Worm (Caenorhabditis elegans) whole organism, L1 larva: ENCODE results near the gene F07E5.12.

Source experiments
- ceh-82 ChIP-seq, 3 experiments: fragments of 150-350 bp in 1 of 3; sonication (generic microtip) in 2 of 3; optimal IDR thresholded peaks; 2 replicates each; lab custom pipeline; 2014 to 2017; ENCODE audit warnings: missing biosample characterization in 3 of 3, missing genetic modification characterization in 3 of 3
- egl-27 ChIP-seq, 2 experiments: fragments of 150-350 bp in 1 of 2; sonication (generic microtip); optimal IDR thresholded peaks; 3 replicates each; lab custom pipeline; 2017 to 2018; ENCODE audit warnings: missing biosample characterization in 2 of 2, missing genetic modification characterization in 2 of 2, missing genetic modification reagents in 2 of 2
- jun-1 ChIP-seq: fragments of 150-350 bp; optimal IDR thresholded peaks from 2 replicates; lab custom pipeline; 2014; ENCODE audit warnings: missing biosample characterization, missing genetic modification reagents, missing genetic modification characterization
- nhr-12 ChIP-seq: sonication (generic microtip); optimal IDR thresholded peaks from 2 replicates; lab custom pipeline; 2017; ENCODE audit warnings: missing biosample characterization, missing genetic modification characterization
- nhr-19 ChIP-seq: fragments of 200-800 bp; sonication (Bioruptor generic); conservative IDR thresholded peaks from 2 replicates; pipeline ENCODE4 v1.3.6; 2022; ENCODE audit warnings: missing genetic modification characterization, missing compliant biosample characterization
- nhr-237 ChIP-seq: fragments of 150-350 bp; optimal IDR thresholded peaks from 2 replicates; lab custom pipeline; 2014; ENCODE audit warnings: missing biosample characterization, missing genetic modification characterization
- skn-1 ChIP-seq: fragments of 150-350 bp; optimal IDR thresholded peaks from 2 replicates; lab custom pipeline; 2014; ENCODE audit warnings: missing biosample characterization, missing genetic modification characterization
- unc-130 ChIP-seq: fragments of 150-350 bp; optimal IDR thresholded peaks from 2 replicates; lab custom pipeline; 2017; ENCODE audit warnings: missing biosample characterization, missing genetic modification characterization, inconsistent platforms
- ztf-11 ChIP-seq, 2 experiments: sonication (generic microtip); optimal IDR thresholded peaks; 2 replicates each; lab custom pipeline; 2016 to 2017; ENCODE audit warnings: missing genetic modification characterization in 2 of 2, missing biosample characterization in 1 of 2, missing compliant biosample characterization in 1 of 2
- ztf-4 ChIP-seq: fragments of 150-350 bp; optimal IDR thresholded peaks from 2 replicates; lab custom pipeline; 2014; ENCODE audit warnings: missing biosample characterization, missing genetic modification characterization

DNA sequence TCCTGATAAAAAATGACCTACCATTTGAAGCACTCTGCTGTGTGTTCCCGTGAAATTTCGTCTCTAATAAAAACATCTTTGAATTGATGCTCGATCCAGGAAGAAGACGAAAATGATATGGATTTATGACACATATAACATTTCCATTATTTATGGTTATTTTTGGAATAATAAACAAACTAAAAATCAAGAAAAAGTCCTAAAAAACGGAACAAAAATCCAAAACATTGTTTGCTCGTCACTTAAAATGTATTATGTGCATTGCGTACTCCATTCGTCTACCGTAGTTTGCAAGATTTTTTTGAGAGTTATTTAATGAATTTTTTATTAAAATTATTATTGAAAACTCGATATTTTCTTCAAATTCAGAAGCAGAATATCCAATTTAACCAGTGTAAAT is 25.3 kb upstream of the F07E5.12 start, which contains the start of gene bath-20:
- no peak for TF ChIP-seq nhr-237 (tag; lab: Kevin White, UChicago)
- TF ChIP-seq nhr-12 (tag; lab: Kevin White, UChicago) = no peak
- no peak for TF ChIP-seq egl-27 (tag; optimal IDR thresholded peaks at IDR 0.05; lab: Kevin White, UChicago)
- TF ChIP-seq nhr-19 = no peak
- TF ChIP-seq ztf-11 (tag; optimal IDR thresholded peaks at IDR 0.05; lab: Kevin White, UChicago) = no peak
- no peak for TF ChIP-seq ceh-82 (tag; optimal IDR thresholded peaks at IDR 0.05; lab: Kevin White, UChicago)
- TF ChIP-seq ztf-4 (tag; lab: Kevin White, UChicago) = no peak
- no peak for TF ChIP-seq skn-1 (tag; lab: Kevin White, UChicago)
- TF ChIP-seq jun-1 = no peak
- TF ChIP-seq unc-130 (tag; lab: Kevin White, UChicago) = no peak
